Worm (Caenorhabditis elegans) whole organism, L1 larva: ENCODE measurements around the gene dph-3.
A peak's percentile ranks its signal among the peaks of the same experiment; 100 is the strongest.

ENCODE experiments used
- C16A3.4 ChIP-seq: fragments of 150-350 bp; optimal IDR thresholded peaks from 2 replicates; lab custom pipeline; 2014; ENCODE audit warnings: missing biosample characterization, missing genetic modification characterization
- C34B4.2 ChIP-seq: sonication (generic microtip); optimal IDR thresholded peaks from 2 replicates; lab custom pipeline; 2017; ENCODE audit warnings: mild to moderate bottlenecking, missing genetic modification characterization, missing compliant biosample characterization
- F16B12.6 ChIP-seq: fragments of 150-350 bp; optimal IDR thresholded peaks from 2 replicates; lab custom pipeline; 2014; ENCODE audit warnings: missing biosample characterization, missing genetic modification characterization
- Y116A8C.19 ChIP-seq: sonication (generic microtip); optimal IDR thresholded peaks from 2 replicates; lab custom pipeline; 2016; ENCODE audit warnings: missing compliant biosample characterization, missing genetic modification characterization, borderline replicate concordance
- aha-1 ChIP-seq: fragments of 150-350 bp; optimal IDR thresholded peaks from 2 replicates; lab custom pipeline; 2014; ENCODE audit warnings: missing biosample characterization, missing genetic modification characterization
- aly-2 ChIP-seq: fragments of 150-350 bp; optimal IDR thresholded peaks from 2 replicates; lab custom pipeline; 2014; ENCODE audit warnings: missing biosample characterization, missing genetic modification characterization
- blmp-1 ChIP-seq: fragments of 150-350 bp; optimal IDR thresholded peaks from 2 replicates; lab custom pipeline; 2014; ENCODE audit warnings: missing biosample characterization, missing genetic modification characterization
- ceh-8 ChIP-seq: fragments of 200-800 bp; sonication (Bioruptor generic); optimal IDR thresholded peaks from 2 replicates; lab custom pipeline; 2018; ENCODE audit warnings: mild to moderate bottlenecking, missing genetic modification characterization, moderate library complexity, missing compliant biosample characterization
- dsc-1 ChIP-seq: sonication (generic microtip); optimal IDR thresholded peaks from 2 replicates; lab custom pipeline; 2016; ENCODE audit warnings: mild to moderate bottlenecking, missing genetic modification characterization, missing compliant biosample characterization
- efl-1 ChIP-seq, 4 experiments: fragments of 150-350 bp; optimal IDR thresholded peaks in 3 of 4; peaks in 1 of 4; 1 replicate in 1 of 4; 2 replicates in 3 of 4; lab custom pipeline; 2014; ENCODE audit warnings: missing biosample characterization in 2 of 4, missing genetic modification characterization in 2 of 4, missing genetic modification reagents in 2 of 4
- egl-27 ChIP-seq, 2 experiments: fragments of 150-350 bp in 1 of 2; sonication (generic microtip); optimal IDR thresholded peaks; 3 replicates each; lab custom pipeline; 2017 to 2018; ENCODE audit warnings: missing biosample characterization in 2 of 2, missing genetic modification characterization in 2 of 2, missing genetic modification reagents in 2 of 2
- elt-2 ChIP-seq: sonication (generic microtip); optimal IDR thresholded peaks from 2 replicates; lab custom pipeline; 2016; ENCODE audit warnings: missing genetic modification characterization, mild to moderate bottlenecking, inconsistent platforms, missing compliant biosample characterization, missing genetic modification reagents
- elt-3 ChIP-seq, 6 experiments: fragments of 150-350 bp in 1 of 6; sonication (generic microtip); optimal IDR thresholded peaks; 2 replicates each; lab custom pipeline; 2017 to 2018; ENCODE audit warnings: missing biosample characterization in 6 of 6, missing genetic modification characterization in 6 of 6, inconsistent platforms in 1 of 6
- fkh-4 ChIP-seq: sonication (generic microtip); optimal IDR thresholded peaks from 2 replicates; lab custom pipeline; 2016; ENCODE audit warnings: missing compliant biosample characterization, missing genetic modification characterization, borderline replicate concordance
- fos-1 ChIP-seq: fragments of 150-350 bp; optimal IDR thresholded peaks from 2 replicates; lab custom pipeline; 2014; ENCODE audit warnings: missing biosample characterization, missing genetic modification characterization
- hpl-2 ChIP-seq: fragments of 150-350 bp; optimal IDR thresholded peaks from 2 replicates; lab custom pipeline; 2014; ENCODE audit warnings: missing biosample characterization, missing genetic modification reagents, missing genetic modification characterization
- irx-1 ChIP-seq: sonication (generic microtip); optimal IDR thresholded peaks from 2 replicates; lab custom pipeline; 2016; ENCODE audit warnings: missing genetic modification characterization, missing compliant biosample characterization
- isw-1 ChIP-seq: fragments of 200-800 bp; sonication (Bioruptor generic); IDR thresholded peaks from 2 replicates; pipeline ENCODE4 v1.3.6; 2022; ENCODE audit warnings: missing genetic modification characterization, missing compliant biosample characterization
- lin-13 ChIP-seq: fragments of 150-350 bp; optimal IDR thresholded peaks from 2 replicates; lab custom pipeline; 2014; ENCODE audit warnings: missing biosample characterization, missing genetic modification reagents, missing genetic modification characterization
- lin-14 ChIP-seq: fragments of 200-800 bp; sonication (Bioruptor generic); optimal IDR thresholded peaks from 2 replicates; lab custom pipeline; 2018; ENCODE audit warnings: mild to moderate bottlenecking, missing genetic modification characterization, moderate library complexity, missing compliant biosample characterization
- lin-35 ChIP-seq, 2 experiments: fragments of 150-350 bp; optimal IDR thresholded peaks; 2 replicates each; lab custom pipeline; 2014; ENCODE audit warnings: missing biosample characterization in 2 of 2, missing genetic modification characterization in 2 of 2, missing genetic modification reagents in 2 of 2
- lin-39 ChIP-seq: fragments of 150-350 bp; optimal IDR thresholded peaks from 2 replicates; lab custom pipeline; 2014; ENCODE audit warnings: missing biosample characterization, missing genetic modification reagents, missing genetic modification characterization
- lir-3 ChIP-seq: sonication (generic microtip); optimal IDR thresholded peaks from 2 replicates; lab custom pipeline; 2016; ENCODE audit warnings: mild to moderate bottlenecking, missing genetic modification characterization, moderate library complexity, missing compliant biosample characterization; ENCODE audit not compliant: poor library complexity
- lsy-2 ChIP-seq, 2 experiments: fragments of 150-350 bp; optimal IDR thresholded peaks; 2 replicates each; lab custom pipeline; 2014; ENCODE audit warnings: missing biosample characterization in 2 of 2, missing genetic modification characterization in 2 of 2
- mab-9 ChIP-seq: fragments of 200-800 bp; sonication (Bioruptor generic); IDR thresholded peaks from 2 replicates; pipeline ENCODE4 v1.3.6; 2022; ENCODE audit warnings: missing genetic modification reagents, missing genetic modification characterization, missing compliant biosample characterization
- mdl-1 ChIP-seq, 2 experiments: fragments of 150-350 bp; optimal IDR thresholded peaks; 2 replicates each; lab custom pipeline; 2014 to 2017; ENCODE audit warnings: missing biosample characterization in 2 of 2, missing genetic modification characterization in 2 of 2, inconsistent platforms in 1 of 2
- mep-1 ChIP-seq: fragments of 150-350 bp; optimal IDR thresholded peaks from 2 replicates; lab custom pipeline; 2014; ENCODE audit warnings: missing biosample characterization, missing genetic modification characterization
- nhr-12 ChIP-seq: sonication (generic microtip); optimal IDR thresholded peaks from 2 replicates; lab custom pipeline; 2017; ENCODE audit warnings: missing biosample characterization, missing genetic modification characterization
- nhr-19 ChIP-seq: fragments of 200-800 bp; sonication (Bioruptor generic); conservative IDR thresholded peaks from 2 replicates; pipeline ENCODE4 v1.3.6; 2022; ENCODE audit warnings: missing genetic modification characterization, missing compliant biosample characterization
- nhr-28 ChIP-seq: fragments of 150-350 bp; optimal IDR thresholded peaks from 2 replicates; lab custom pipeline; 2014; ENCODE audit warnings: missing biosample characterization, missing genetic modification characterization
- nhr-47 ChIP-seq: sonication (generic microtip); optimal IDR thresholded peaks from 2 replicates; lab custom pipeline; 2016; ENCODE audit warnings: mild to moderate bottlenecking, missing genetic modification characterization, moderate library complexity, missing compliant biosample characterization
- nhr-71 ChIP-seq: sonication (generic microtip); optimal IDR thresholded peaks from 2 replicates; lab custom pipeline; 2016; ENCODE audit warnings: mild to moderate bottlenecking, missing genetic modification characterization, moderate library complexity, missing compliant biosample characterization
- nhr-76 ChIP-seq: sonication (generic microtip); optimal IDR thresholded peaks from 2 replicates; lab custom pipeline; 2017; ENCODE audit warnings: missing biosample characterization, missing genetic modification characterization
- nhr-77 ChIP-seq: fragments of 150-350 bp; optimal IDR thresholded peaks from 2 replicates; lab custom pipeline; 2014; ENCODE audit warnings: missing biosample characterization, missing genetic modification characterization
- nhr-84 ChIP-seq: sonication (generic microtip); optimal IDR thresholded peaks from 2 replicates; lab custom pipeline; 2017; ENCODE audit warnings: missing biosample characterization, missing genetic modification characterization
- pag-3 ChIP-seq: sonication (generic microtip); optimal IDR thresholded peaks from 2 replicates; lab custom pipeline; 2017; ENCODE audit warnings: missing genetic modification characterization, mild to moderate bottlenecking, missing compliant biosample characterization, antibody characterized with exemption, borderline replicate concordance; ENCODE audit not compliant: insufficient read depth
- pax-3 ChIP-seq: fragments of 200-800 bp; sonication (Bioruptor generic); optimal IDR thresholded peaks from 2 replicates; lab custom pipeline; 2018; ENCODE audit warnings: mild to moderate bottlenecking, missing genetic modification characterization, moderate library complexity, missing compliant biosample characterization
- pqm-1 ChIP-seq: sonication (generic microtip); optimal IDR thresholded peaks from 3 replicates; lab custom pipeline; 2017; ENCODE audit warnings: missing biosample characterization, missing genetic modification characterization
- snpc-4 ChIP-seq: fragments of 150-350 bp; optimal IDR thresholded peaks from 2 replicates; lab custom pipeline; 2014; ENCODE audit warnings: missing biosample characterization, missing genetic modification characterization
- snu-23 ChIP-seq: sonication (generic microtip); optimal IDR thresholded peaks from 2 replicates; lab custom pipeline; 2016; ENCODE audit warnings: missing genetic modification characterization, missing compliant biosample characterization
- sox-4 ChIP-seq: sonication (generic microtip); optimal IDR thresholded peaks from 2 replicates; lab custom pipeline; 2016; ENCODE audit warnings: missing genetic modification characterization, missing compliant biosample characterization
- sptf-1 ChIP-seq: fragments of 150-350 bp; optimal IDR thresholded peaks from 2 replicates; lab custom pipeline; 2014; ENCODE audit warnings: missing biosample characterization, missing genetic modification characterization
- tbx-2 ChIP-seq: sonication (generic microtip); optimal IDR thresholded peaks from 2 replicates; lab custom pipeline; 2016; ENCODE audit warnings: missing genetic modification characterization, missing compliant biosample characterization
- tlp-1 ChIP-seq: fragments of 150-350 bp; optimal IDR thresholded peaks from 2 replicates; lab custom pipeline; 2014; ENCODE audit warnings: missing biosample characterization, missing genetic modification characterization
- unc-130 ChIP-seq: fragments of 150-350 bp; optimal IDR thresholded peaks from 2 replicates; lab custom pipeline; 2017; ENCODE audit warnings: missing biosample characterization, missing genetic modification characterization, inconsistent platforms
- vab-15 ChIP-seq: sonication (generic microtip); optimal IDR thresholded peaks from 2 replicates; lab custom pipeline; 2017; ENCODE audit warnings: missing genotype, mild to moderate bottlenecking, missing genetic modification characterization, missing compliant biosample characterization
- xbp-1 ChIP-seq: sonication (generic microtip); optimal IDR thresholded peaks from 2 replicates; lab custom pipeline; 2016; ENCODE audit warnings: missing genetic modification characterization, missing compliant biosample characterization
- zag-1 ChIP-seq: fragments of 150-350 bp; optimal IDR thresholded peaks from 2 replicates; lab custom pipeline; 2014; ENCODE audit warnings: missing biosample characterization, missing genetic modification characterization
- zip-4 ChIP-seq: fragments of 200-800 bp; sonication (Bioruptor generic); optimal IDR thresholded peaks from 2 replicates; lab custom pipeline; 2018; ENCODE audit warnings: mild to moderate bottlenecking, missing genetic modification characterization, moderate library complexity, missing compliant biosample characterization
- ztf-11 ChIP-seq, 2 experiments: sonication (generic microtip); optimal IDR thresholded peaks; 2 replicates each; lab custom pipeline; 2016 to 2017; ENCODE audit warnings: missing genetic modification characterization in 2 of 2, missing biosample characterization in 1 of 2, missing compliant biosample characterization in 1 of 2
- ztf-4 ChIP-seq: fragments of 150-350 bp; optimal IDR thresholded peaks from 2 replicates; lab custom pipeline; 2014; ENCODE audit warnings: missing biosample characterization, missing genetic modification characterization

dph-3 gene

ce11 chrIV:9756647-9757424, 49.9 kb downstream of the dph-3 start:
- TF ChIP-seq lsy-2 (tag; optimal IDR thresholded peaks at IDR 0.05; lab: Kevin White, UChicago), result peak; percentile 29 to 57
- TF ChIP-seq hpl-2, result no peak
- peak; percentile 58 for TF ChIP-seq tbx-2
- TF ChIP-seq fos-1, result no peak
- TF ChIP-seq fkh-4 (tag; lab: Kevin White, UChicago), result no peak
- no peak for TF ChIP-seq lin-13 (GFP tag; lab: Kevin White, UChicago)
- TF ChIP-seq ztf-4 (tag; lab: Kevin White, UChicago), result peak; percentile 41
- TF ChIP-seq C34B4.2 (tag; lab: Kevin White, UChicago), result no peak
- no peak for TF ChIP-seq ceh-8 (GFP tag; lab: Kevin White, UChicago)
- TF ChIP-seq zip-4 (GFP tag; lab: Kevin White, UChicago), result no peak
- TF ChIP-seq pax-3 (tag; lab: Kevin White, UChicago), result no peak
- TF ChIP-seq zag-1 (tag; lab: Kevin White, UChicago), result no peak
- TF ChIP-seq lir-3 (tag; lab: Kevin White, UChicago), result no peak
- TF ChIP-seq aly-2, result no peak
- TF ChIP-seq mep-1 (tag; lab: Kevin White, UChicago), result peak; percentile 43
- TF ChIP-seq lin-14 (GFP tag; lab: Kevin White, UChicago), result peak; percentile 70
- peak; percentile 80 for TF ChIP-seq blmp-1
- peak; percentile 6 for TF ChIP-seq nhr-77
- no peak for TF ChIP-seq mab-9 (GFP tag; lab: Robert Waterston, UW)
- TF ChIP-seq snu-23 (GFP tag; lab: Kevin White, UChicago), result peak; percentile 76
- TF ChIP-seq aha-1 (tag; lab: Kevin White, UChicago), result no peak
- TF ChIP-seq nhr-28 (tag; lab: Kevin White, UChicago), result no peak
- TF ChIP-seq tlp-1, result no peak
- peak; percentile 57 for TF ChIP-seq dsc-1 (tag; lab: Kevin White, UChicago)
- TF ChIP-seq F16B12.6 (tag; lab: Kevin White, UChicago), result no peak
- no peak for TF ChIP-seq Y116A8C.19
- no peak for TF ChIP-seq vab-15 (tag; lab: Kevin White, UChicago)
- peak; percentile 28 for TF ChIP-seq nhr-19 (GFP tag; lab: Robert Waterston, UW)
- TF ChIP-seq lin-35 (GFP tag; optimal IDR thresholded peaks at IDR 0.05; lab: Kevin White, UChicago), result peak in 1 of 2 experiments; percentile 60
- no peak for TF ChIP-seq ztf-11 (tag; optimal IDR thresholded peaks at IDR 0.05; lab: Kevin White, UChicago)
- TF ChIP-seq lin-39 (tag; lab: Kevin White, UChicago), result no peak
- TF ChIP-seq nhr-12 (tag; lab: Kevin White, UChicago), result no peak
- TF ChIP-seq pqm-1, result no peak
- TF ChIP-seq elt-2 (tag; lab: Kevin White, UChicago), result peak; percentile 58
- peak; percentile 15 for TF ChIP-seq snpc-4 (tag; lab: Kevin White, UChicago)
- peak; percentile 61 for TF ChIP-seq nhr-71
- no peak for TF ChIP-seq unc-130
- peak; percentile 21 for TF ChIP-seq xbp-1
- no peak for TF ChIP-seq isw-1 (GFP tag; lab: Robert Waterston, UW)
- TF ChIP-seq nhr-76, result no peak
- peak in 2 of 6 experiments; percentile 78 to 85 for TF ChIP-seq elt-3 (tag; optimal IDR thresholded peaks at IDR 0.05; lab: Kevin White, UChicago)
- TF ChIP-seq egl-27 (tag; optimal IDR thresholded peaks at IDR 0.05; lab: Kevin White, UChicago), result no peak
- TF ChIP-seq mdl-1 (tag; optimal IDR thresholded peaks at IDR 0.05; lab: Kevin White, UChicago), result peak in 1 of 2 experiments; percentile 19
- peak; percentile 15 to 32 for TF ChIP-seq efl-1 (optimal IDR thresholded peaks at IDR 0.05; lab: Kevin White, UChicago)
- no peak for TF ChIP-seq efl-1 (GFP tag; optimal IDR thresholded peaks at IDR 0.05 in 1 of 2; lab: Kevin White, UChicago)
- peak; percentile 25 for TF ChIP-seq C16A3.4
- TF ChIP-seq sptf-1 (tag; lab: Kevin White, UChicago), result no peak
- no peak for TF ChIP-seq sox-4
- TF ChIP-seq nhr-47 (tag; lab: Kevin White, UChicago), result peak; percentile 9
- peak; percentile 0 for TF ChIP-seq irx-1
- TF ChIP-seq nhr-84, result no peak
- no peak for TF ChIP-seq pag-3 (tag; lab: Kevin White, UChicago)
